Worm (Caenorhabditis elegans) whole organism, L2 larva: ENCODE measurements around the gene T08G3.6.

Source experiments
- F13H6.1 ChIP-seq: sonication (generic microtip); optimal IDR thresholded peaks from 2 replicates; lab custom pipeline; 2016; ENCODE audit warnings: missing genetic modification characterization, missing compliant biosample characterization
- elt-3 ChIP-seq: sonication (generic microtip); optimal IDR thresholded peaks from 2 replicates; lab custom pipeline; 2017; ENCODE audit warnings: missing biosample characterization, missing genetic modification characterization
- skn-1 ChIP-seq: sonication (generic microtip); optimal IDR thresholded peaks from 2 replicates; lab custom pipeline; 2017; ENCODE audit warnings: missing biosample characterization, missing genetic modification characterization
- unc-62 ChIP-seq: fragments of 150-350 bp; optimal IDR thresholded peaks from 2 replicates; lab custom pipeline; 2014; ENCODE audit warnings: missing biosample characterization, missing genetic modification reagents, missing genetic modification characterization

ce11 chrV:16419769-16420168 is 26.0 kb upstream of the T08G3.6 start, which contains the start of gene F26D2.16:
- TF ChIP-seq skn-1 (tag; lab: Kevin White, UChicago) (no peak), F13H6.1 (tag; lab: Kevin White, UChicago) (no peak), elt-3 (tag; lab: Kevin White, UChicago) (no peak), unc-62 (GFP tag; lab: Kevin White, UChicago) (no peak)
